Fruit fly (Drosophila melanogaster): ENCODE measurements around the gene tin.
A peak's percentile ranks its signal among the peaks of the same experiment; 100 is the strongest.

Gene tin

dm6 chr3R:21388564-21388963, 9.8 kb downstream of the tin start, which contains the start of gene bap:
bap (plus strand) TSS chr3R:21388880.
- TF ChIP-seq Jarid2 (GFP tag; optimal IDR thresholded peaks at IDR 0.05), result peak; percentile 19
- peak; percentile 12; the same call in 1 of the 2 replicates for TF ChIP-seq NFAT (GFP tag; IDR thresholded peaks at IDR 0.05)
- no peak for TF ChIP-seq CG14441 (GFP tag; IDR thresholded peaks at IDR 0.05)
- peak; percentile 89 for TF ChIP-seq Nf-YC (tag; optimal IDR thresholded peaks at IDR 0.05)
- TF ChIP-seq Med (GFP tag), result peak; percentile 2
- peak; percentile 96 for TF ChIP-seq z (GFP tag; IDR thresholded peaks at IDR 0.05)
- peak; percentile 94 for TF ChIP-seq Nf-YB (GFP tag; optimal IDR thresholded peaks at IDR 0.05)
- no peak for TF ChIP-seq ems (GFP tag; optimal IDR thresholded peaks at IDR 0.05)

dm6 chr3R:21390959-21391358, 12.2 kb downstream of the tin start:
- TF ChIP-seq Adf1 (GFP tag; IDR thresholded peaks at IDR 0.05), result no peak
- no peak for TF ChIP-seq gro (GFP tag; optimal IDR thresholded peaks at IDR 0.05)
- no peak for TF ChIP-seq pan (optimal IDR thresholded peaks at IDR 0.05)
- TF ChIP-seq pan (GFP tag; optimal IDR thresholded peaks at IDR 0.05 in 1 of 2, IDR thresholded peaks at IDR 0.05 in 1 of 2), result no peak
- no peak for TF ChIP-seq Kr (GFP tag; optimal IDR thresholded peaks at IDR 0.05)
- TF ChIP-seq zen2 (GFP tag; IDR thresholded peaks at IDR 0.05; ENCODE audit: partially characterized antibody), result 0 out of 3 replicates have a peak, but pooled peaks have one; percentile 15
- no peak for TF ChIP-seq CG8290 (GFP tag; optimal IDR thresholded peaks at IDR 0.05)
- no peak for TF ChIP-seq CG8290 (tag; optimal IDR thresholded peaks at IDR 0.05)
- no peak for TF ChIP-seq exex (tag; optimal IDR thresholded peaks at IDR 0.05)
- no peak for TF ChIP-seq CG11247 (GFP tag; IDR thresholded peaks at IDR 0.05)
- TF ChIP-seq twi (tag; optimal IDR thresholded peaks at IDR 0.05), result peak; percentile 84
- TF ChIP-seq tin (GFP tag; optimal IDR thresholded peaks at IDR 0.05), result no peak
- TF ChIP-seq Ets65A (GFP tag), result peak; percentile 73
- no peak for TF ChIP-seq CG15601 (tag; optimal IDR thresholded peaks at IDR 0.05)
- TF ChIP-seq CG17186 (GFP tag; optimal IDR thresholded peaks at IDR 0.05), result no peak
- no peak for TF ChIP-seq gem (tag; optimal IDR thresholded peaks at IDR 0.05)
- TF ChIP-seq pzg (GFP tag; optimal IDR thresholded peaks at IDR 0.05), result no peak
- 0 out of 2 replicates have a peak, but pooled peaks have one; percentile 30 for TF ChIP-seq CG5953 (GFP tag; IDR thresholded peaks at IDR 0.05)
- TF ChIP-seq bigmax (GFP tag; optimal IDR thresholded peaks at IDR 0.05), result no peak

dm6 chr3R:21392221-21392620, 13.4 kb downstream of the tin start:
- TF ChIP-seq sr (GFP tag; IDR thresholded peaks at IDR 0.05), result no peak
- TF ChIP-seq z (GFP tag; IDR thresholded peaks at IDR 0.05), result peak; percentile 91
- TF ChIP-seq cad (GFP tag; optimal IDR thresholded peaks at IDR 0.05), result peak; percentile 19
- TF ChIP-seq C15 (GFP tag; IDR thresholded peaks at IDR 0.05), result no peak
- no peak for TF ChIP-seq CG7271 (tag; optimal IDR thresholded peaks at IDR 0.05)
- no peak for TF ChIP-seq pita (GFP tag; optimal IDR thresholded peaks at IDR 0.05)
- TF ChIP-seq ttk (GFP tag; IDR thresholded peaks at IDR 0.05), result no peak
- peak; percentile 57 for TF ChIP-seq Nf-YC (tag; optimal IDR thresholded peaks at IDR 0.05)
- TF ChIP-seq Nf-YB (GFP tag; optimal IDR thresholded peaks at IDR 0.05), result peak; percentile 87
- TF ChIP-seq CG10431 (GFP tag; optimal IDR thresholded peaks at IDR 0.05), result no peak

- TF ChIP-seq CG12236 (GFP tag; optimal IDR thresholded peaks at IDR 0.05), result no peak
- TF ChIP-seq bsh (GFP tag; optimal IDR thresholded peaks at IDR 0.05), result peak in 1 of 2 experiments; percentile 8
- TF ChIP-seq pzg (GFP tag; optimal IDR thresholded peaks at IDR 0.05), result no peak
- TF ChIP-seq GATAe (GFP tag; conservative IDR thresholded peaks at IDR 0.05), result no peak
- TF ChIP-seq Camta (GFP tag; optimal IDR thresholded peaks at IDR 0.05), result no peak
- no peak for TF ChIP-seq gt (GFP tag; IDR thresholded peaks at IDR 0.05)
- TF ChIP-seq fd102C (GFP tag; optimal IDR thresholded peaks at IDR 0.05), result no peak
- TF ChIP-seq CG12744 (GFP tag; optimal IDR thresholded peaks at IDR 0.05), result no peak
- no peak for TF ChIP-seq CG6813 (GFP tag; optimal IDR thresholded peaks at IDR 0.05)
- TF ChIP-seq Mes4 (GFP tag; optimal IDR thresholded peaks at IDR 0.05), result no peak
- TF ChIP-seq YL-1 (GFP tag; optimal IDR thresholded peaks at IDR 0.05), result no peak
- TF ChIP-seq Sox100B (GFP tag; optimal IDR thresholded peaks at IDR 0.05), result no peak
- TF ChIP-seq Deaf1 (tag; optimal IDR thresholded peaks at IDR 0.05), result no peak
- no peak for TF ChIP-seq so (GFP tag; IDR thresholded peaks at IDR 0.05)
- TF ChIP-seq tin (GFP tag; optimal IDR thresholded peaks at IDR 0.05), result no peak
Measured at dm6 chr3R:21393005-21393729, 14.4 kb downstream of the tin start.

All from whole organism, embryonic.